Fruit fly (Drosophila melanogaster): ENCODE data around the gene Acsf2.

Gene Acsf2

dm6 chr2L:5298978-5299627 is 42.9 kb downstream of the Acsf2 start (continued):
- TF ChIP-seq kah (GFP tag; optimal IDR thresholded peaks at IDR 0.05): peak; percentile 71
- TF ChIP-seq Dref (GFP tag; IDR thresholded peaks at IDR 0.05): no peak
- TF ChIP-seq dysf (GFP tag; IDR thresholded peaks at IDR 0.05): peak; percentile 76
- TF ChIP-seq HHEX (GFP tag; optimal IDR thresholded peaks at IDR 0.05): peak; percentile 69
- TF ChIP-seq emc (GFP tag; optimal IDR thresholded peaks at IDR 0.05): no peak
- TF ChIP-seq CG1603 (tag; optimal IDR thresholded peaks at IDR 0.05): peak; percentile 75
- no peak for TF ChIP-seq gro (GFP tag; optimal IDR thresholded peaks at IDR 0.05)
- peak; percentile 70 for TF ChIP-seq CG4820 (GFP tag; optimal IDR thresholded peaks at IDR 0.05)
- peak; percentile 52 for TF ChIP-seq CG9727 (GFP tag; optimal IDR thresholded peaks at IDR 0.05)
- no peak for TF ChIP-seq CG15479 (GFP tag; optimal IDR thresholded peaks at IDR 0.05)
- TF ChIP-seq twi (tag; optimal IDR thresholded peaks at IDR 0.05): peak; percentile 75
- TF ChIP-seq CG8359 (GFP tag; optimal IDR thresholded peaks at IDR 0.05; ENCODE audit: borderline replicate concordance): peak; percentile 50
- no peak for TF ChIP-seq CG12744 (GFP tag; optimal IDR thresholded peaks at IDR 0.05)
- no peak for TF ChIP-seq HLHmδ (GFP tag; optimal IDR thresholded peaks at IDR 0.05)
- TF ChIP-seq CG7963 (GFP tag; IDR thresholded peaks at IDR 0.05; ENCODE audit: partially characterized antibody): no peak
- no peak for TF ChIP-seq CG1792 (GFP tag; optimal IDR thresholded peaks at IDR 0.05)
- no peak for TF ChIP-seq pho (GFP tag; optimal IDR thresholded peaks at IDR 0.05)
- TF ChIP-seq Adf1 (GFP tag; IDR thresholded peaks at IDR 0.05): no peak
- peak; percentile 87 for TF ChIP-seq CG17359 (tag; optimal IDR thresholded peaks at IDR 0.05)
- TF ChIP-seq MBD-R2 (GFP tag; IDR thresholded peaks at IDR 0.05): peak; percentile 15; the same call in 1 of the 2 replicates
- peak; percentile 1 for TF ChIP-seq ERR (GFP tag; optimal IDR thresholded peaks at IDR 0.05)
- peak; percentile 67 for TF ChIP-seq CG12071 (GFP tag; optimal IDR thresholded peaks at IDR 0.05)
- no peak for TF ChIP-seq grn (GFP tag; optimal IDR thresholded peaks at IDR 0.05)
- peak; percentile 46 for TF ChIP-seq CG14667 (GFP tag; IDR thresholded peaks at IDR 0.05)
- TF ChIP-seq tll (GFP tag; optimal IDR thresholded peaks at IDR 0.05): no peak
- peak; percentile 84 for TF ChIP-seq tap (tag; optimal IDR thresholded peaks at IDR 0.05)
- TF ChIP-seq Antp (GFP tag; optimal IDR thresholded peaks at IDR 0.05): peak; percentile 24
- TF ChIP-seq Deaf1 (tag; optimal IDR thresholded peaks at IDR 0.05): peak; percentile 52
- peak; percentile 79 for TF ChIP-seq Fer1 (GFP tag; optimal IDR thresholded peaks at IDR 0.05)
- TF ChIP-seq Scr (GFP tag; IDR thresholded peaks at IDR 0.05; ENCODE audit: partially characterized antibody): no peak
- TF ChIP-seq CG17802 (tag; optimal IDR thresholded peaks at IDR 0.05): peak; percentile 38
- no peak for TF ChIP-seq slou (GFP tag; optimal IDR thresholded peaks at IDR 0.05)
- TF ChIP-seq her (GFP tag; optimal IDR thresholded peaks at IDR 0.05): no peak
- TF ChIP-seq ato (GFP tag; IDR thresholded peaks at IDR 0.05; ENCODE audit: partially characterized antibody): no peak
- TF ChIP-seq ftz-f1 (GFP tag; optimal IDR thresholded peaks at IDR 0.05): no peak
- TF ChIP-seq gcm2 (GFP tag; optimal IDR thresholded peaks at IDR 0.05): peak; percentile 70
- TF ChIP-seq CG14710 (tag; optimal IDR thresholded peaks at IDR 0.05): peak; percentile 76
- peak; percentile 87 for TF ChIP-seq CG15601 (tag; optimal IDR thresholded peaks at IDR 0.05)
- TF ChIP-seq nau (GFP tag; optimal IDR thresholded peaks at IDR 0.05): peak; percentile 82
- TF ChIP-seq Abd-B (GFP tag; optimal IDR thresholded peaks at IDR 0.05): peak; percentile 70
- peak; percentile 84 for TF ChIP-seq CG10321 (GFP tag; IDR thresholded peaks at IDR 0.05)
- peak; percentile 79 for TF ChIP-seq Oaz (GFP tag; IDR thresholded peaks at IDR 0.05)
- TF ChIP-seq CG10543 (GFP tag; optimal IDR thresholded peaks at IDR 0.05): peak; percentile 78
- TF ChIP-seq CG13894 (tag; optimal IDR thresholded peaks at IDR 0.05): no peak
- TF ChIP-seq CG1832 (GFP tag; optimal IDR thresholded peaks at IDR 0.05): peak; percentile 46
- TF ChIP-seq CG3065 (GFP tag; optimal IDR thresholded peaks at IDR 0.05): peak; percentile 38
- TF ChIP-seq repo (GFP tag; optimal IDR thresholded peaks at IDR 0.05): no peak
- TF ChIP-seq CG15011 (GFP tag; optimal IDR thresholded peaks at IDR 0.05): peak; percentile 64
- TF ChIP-seq sqz (GFP tag; optimal IDR thresholded peaks at IDR 0.05): peak; percentile 89

Measured in whole organism, embryonic.